Worm (Caenorhabditis elegans): Measurements from ENCODE around the gene Y116A8B.1.

- TF ChIP-seq snpc-4 (tag; optimal IDR thresholded peaks at IDR 0.05), result no peak
- TF ChIP-seq alr-1 (tag; optimal IDR thresholded peaks at IDR 0.05), result no peak
- no peak for TF ChIP-seq unc-39 (tag; optimal IDR thresholded peaks at IDR 0.05)
- TF ChIP-seq elt-3 (tag; optimal IDR thresholded peaks at IDR 0.05), result no peak
Observed at ce11 chrIV:17207864-17208263, 8.3 kb upstream of the Y116A8B.1 start.

All from whole organism, L2 larva.